Fruit fly (Drosophila melanogaster): Measurements from ENCODE around the gene FBXO11.

FBXO11 gene

dm6 chr3R:9808946-9809545, at the start of gene FBXO11:
Gene FBXO11, minus strand, starts transcription at chr3R:9809368.
- TF ChIP-seq pan (optimal IDR thresholded peaks at IDR 0.05) (no peak), Abd-B (GFP tag; optimal IDR thresholded peaks at IDR 0.05) (no peak), Sp1 (GFP tag; optimal IDR thresholded peaks at IDR 0.05) (peak; percentile 78), HLH106 (tag; optimal IDR thresholded peaks at IDR 0.05) (peak; percentile 10), ey (GFP tag; optimal IDR thresholded peaks at IDR 0.05) (no peak), Vsx2 (GFP tag; optimal IDR thresholded peaks at IDR 0.05; ENCODE audit: partially characterized antibody) (no peak), OdsH (GFP tag; optimal IDR thresholded peaks at IDR 0.05) (peak; percentile 12), rgr (GFP tag; optimal IDR thresholded peaks at IDR 0.05) (peak; percentile 46), Rel (GFP tag; optimal IDR thresholded peaks at IDR 0.05) (no peak), Rel (tag; optimal IDR thresholded peaks at IDR 0.05) (peak; percentile 95), Dif (GFP tag; optimal IDR thresholded peaks at IDR 0.05; ENCODE audit: partially characterized antibody) (no peak), sage (GFP tag; optimal IDR thresholded peaks at IDR 0.05) (peak; percentile 6), N (GFP tag; optimal IDR thresholded peaks at IDR 0.05) (no peak), psq (GFP tag; optimal IDR thresholded peaks at IDR 0.05) (peak; percentile 100), dsf (GFP tag; optimal IDR thresholded peaks at IDR 0.05; ENCODE audit: borderline replicate concordance) (no peak), brk (GFP tag; optimal IDR thresholded peaks at IDR 0.05) (no peak), fru (GFP tag; optimal IDR thresholded peaks at IDR 0.05) (no peak), jim (GFP tag; optimal IDR thresholded peaks at IDR 0.05) (peak; percentile 98), CG9705 (GFP tag; optimal IDR thresholded peaks at IDR 0.05) (peak; percentile 24)

- no peak for TF ChIP-seq Hr78 (GFP tag; optimal IDR thresholded peaks at IDR 0.05)
Measured at dm6 chr3R:9857785-9858184, 48.6 kb upstream of the FBXO11 start.

dm6 chr3R:9851653-9852052, 42.5 kb upstream of the FBXO11 start:
- no peak for TF ChIP-seq dsf (GFP tag; optimal IDR thresholded peaks at IDR 0.05; ENCODE audit: borderline replicate concordance)
- TF ChIP-seq brk (GFP tag; optimal IDR thresholded peaks at IDR 0.05): no peak
- TF ChIP-seq woc (GFP tag; optimal IDR thresholded peaks at IDR 0.05): no peak
- no peak for TF ChIP-seq Abd-B (GFP tag; optimal IDR thresholded peaks at IDR 0.05)
- TF ChIP-seq Myc (optimal IDR thresholded peaks at IDR 0.05): no peak
- TF ChIP-seq GATAd (GFP tag; optimal IDR thresholded peaks at IDR 0.05): no peak
- no peak for TF ChIP-seq Sp1 (GFP tag; optimal IDR thresholded peaks at IDR 0.05)

- TF ChIP-seq Hnf4 (GFP tag; optimal IDR thresholded peaks at IDR 0.05) (no peak), Myc (optimal IDR thresholded peaks at IDR 0.05) (no peak), Mio (GFP tag; optimal IDR thresholded peaks at IDR 0.05) (no peak), Hr83 (GFP tag; optimal IDR thresholded peaks at IDR 0.05; ENCODE audit: poor library complexity, severe bottlenecking) (no peak), usp (GFP tag; optimal IDR thresholded peaks at IDR 0.05) (no peak), pan (optimal IDR thresholded peaks at IDR 0.05) (no peak)
Measured at dm6 chr3R:9823723-9824122, 14.6 kb upstream of the FBXO11 start, which contains the start of gene CG34302. Gene CG34302, minus strand, starts transcription at chr3R:9823823.

dm6 chr3R:9821091-9821490, 11.9 kb upstream of the FBXO11 start, which contains the start of gene CG42857:
Gene CG42857, minus strand, starts transcription at chr3R:9821191.
- TF ChIP-seq Myc (optimal IDR thresholded peaks at IDR 0.05): no peak
- TF ChIP-seq Sp1 (GFP tag; optimal IDR thresholded peaks at IDR 0.05): no peak
- TF ChIP-seq pan (optimal IDR thresholded peaks at IDR 0.05): no peak
- TF ChIP-seq Mio (GFP tag; optimal IDR thresholded peaks at IDR 0.05): no peak
- no peak for TF ChIP-seq usp (GFP tag; optimal IDR thresholded peaks at IDR 0.05)
- no peak for TF ChIP-seq br (GFP tag; optimal IDR thresholded peaks at IDR 0.05)
- TF ChIP-seq foxo (GFP tag; optimal IDR thresholded peaks at IDR 0.05): no peak
- TF ChIP-seq tai (GFP tag; optimal IDR thresholded peaks at IDR 0.05): no peak
- no peak for TF ChIP-seq dl (GFP tag; optimal IDR thresholded peaks at IDR 0.05; ENCODE audit: insufficient read depth in 1 of 2, partially characterized antibody in 2 of 2)
- no peak for TF ChIP-seq Dfd (GFP tag; optimal IDR thresholded peaks at IDR 0.05)
- no peak for TF ChIP-seq woc (GFP tag; optimal IDR thresholded peaks at IDR 0.05)
- TF ChIP-seq OdsH (GFP tag; optimal IDR thresholded peaks at IDR 0.05): no peak
- no peak for TF ChIP-seq dsf (GFP tag; optimal IDR thresholded peaks at IDR 0.05; ENCODE audit: borderline replicate concordance)
- TF ChIP-seq N (GFP tag; optimal IDR thresholded peaks at IDR 0.05): no peak
- TF ChIP-seq CG9705 (GFP tag; optimal IDR thresholded peaks at IDR 0.05): no peak
- no peak for TF ChIP-seq HLH106 (tag; optimal IDR thresholded peaks at IDR 0.05)
- no peak for TF ChIP-seq Vsx2 (GFP tag; optimal IDR thresholded peaks at IDR 0.05; ENCODE audit: partially characterized antibody)
- no peak for TF ChIP-seq Hr78 (GFP tag; optimal IDR thresholded peaks at IDR 0.05)
- TF ChIP-seq Abd-B (GFP tag; optimal IDR thresholded peaks at IDR 0.05): no peak
- TF ChIP-seq sage (GFP tag; optimal IDR thresholded peaks at IDR 0.05): no peak

Data from whole organism, wandering third instar larva.